Worm (Caenorhabditis elegans): ENCODE results near the gene snu-13.

ce11 chrII:10621965-10622364 is 36.5 kb downstream of the snu-13 start, which contains the start of gene cutl-9:
- no peak for TF ChIP-seq F10E7.11 (tag; optimal IDR thresholded peaks at IDR 0.05)
- no peak for TF ChIP-seq mes-4 (tag; optimal IDR thresholded peaks at IDR 0.05)
- no peak for TF ChIP-seq madf-3 (GFP tag; IDR thresholded peaks at IDR 0.05)
- TF ChIP-seq pha-4 (tag; optimal IDR thresholded peaks at IDR 0.05), result no peak
- TF ChIP-seq lin-35 (GFP tag; optimal IDR thresholded peaks at IDR 0.05), result no peak
- no peak for TF ChIP-seq nhr-80 (tag; optimal IDR thresholded peaks at IDR 0.05)
- TF ChIP-seq Y95B8A.8 (GFP tag; IDR thresholded peaks at IDR 0.05), result no peak
- TF ChIP-seq madf-8 (GFP tag; conservative IDR thresholded peaks at IDR 0.05), result no peak
- no peak for TF ChIP-seq sptf-2 (GFP tag; optimal IDR thresholded peaks at IDR 0.05)
- no peak for TF ChIP-seq ztf-26 (tag; optimal IDR thresholded peaks at IDR 0.05)

Measured in whole organism, young adult.